Fruit fly (Drosophila melanogaster) whole organism, prepupa: ENCODE results near the gene CG33333.
A peak's percentile ranks its signal among the peaks of the same experiment; 100 is the strongest.

Experiments used
- Blimp-1 ChIP-seq: fragments of 200-800 bp; sonication (Bioruptor generic); optimal IDR thresholded peaks from 3 replicates; lab custom pipeline; 2017; ENCODE audit warnings: missing biosample characterization, missing genetic modification characterization, mild to moderate bottlenecking, moderate library complexity, missing genetic modification reagents
- CG10631 ChIP-seq: fragments of 200-800 bp; sonication (Bioruptor generic); optimal IDR thresholded peaks from 2 replicates; lab custom pipeline; 2016; ENCODE audit warnings: missing biosample characterization, missing genetic modification characterization
- CG10669 ChIP-seq: fragments of 200-800 bp; sonication (Bioruptor generic); optimal IDR thresholded peaks from 3 replicates; lab custom pipeline; 2018; ENCODE audit warnings: missing biosample characterization, mild to moderate bottlenecking, missing genetic modification characterization, moderate library complexity
- CG11294 ChIP-seq: fragments of 200-800 bp; sonication (Bioruptor generic); IDR thresholded peaks from 2 replicates; pipeline ENCODE4 v1.3.6; 2022; ENCODE audit warnings: missing biosample characterization, missing genetic modification characterization
- CG11762 ChIP-seq: fragments of 200-800 bp; sonication (Bioruptor generic); optimal IDR thresholded peaks from 3 replicates; lab custom pipeline; 2016; ENCODE audit warnings: missing biosample characterization, missing genetic modification characterization; ENCODE audit not compliant: insufficient read depth
- CG11902 ChIP-seq: fragments of 200-800 bp; sonication (Bioruptor generic); optimal IDR thresholded peaks from 3 replicates; lab custom pipeline; 2016; ENCODE audit warnings: missing biosample characterization, missing genetic modification characterization
- CG16779 ChIP-seq: fragments of 200-800 bp; sonication (Bioruptor generic); optimal IDR thresholded peaks from 3 replicates; lab custom pipeline; 2017; ENCODE audit warnings: missing biosample characterization, mild to moderate bottlenecking, missing genetic modification characterization
- CG3032 ChIP-seq: fragments of 200-800 bp; optimal IDR thresholded peaks from 2 replicates; lab custom pipeline; 2019; ENCODE audit warnings: missing biosample characterization, mild to moderate bottlenecking, missing genetic modification characterization, moderate library complexity
- CG31627 ChIP-seq: fragments of 200-800 bp; sonication (Bioruptor generic); optimal IDR thresholded peaks from 3 replicates; lab custom pipeline; 2016; ENCODE audit warnings: missing biosample characterization, missing genetic modification characterization
- CG34406 ChIP-seq: fragments of 200-800 bp; sonication (Bioruptor generic); optimal IDR thresholded peaks from 3 replicates; lab custom pipeline; 2016; ENCODE audit warnings: missing biosample characterization, missing genetic modification characterization
- CG3919 ChIP-seq: fragments of 200-800 bp; sonication (Bioruptor generic); optimal IDR thresholded peaks from 3 replicates; lab custom pipeline; 2016; ENCODE audit warnings: missing biosample characterization, missing genetic modification characterization
- CG4318 ChIP-seq: fragments of 200-800 bp; sonication (Bioruptor generic); optimal IDR thresholded peaks from 3 replicates; lab custom pipeline; 2017; ENCODE audit warnings: missing biosample characterization, mild to moderate bottlenecking, missing genetic modification characterization
- CG6163 ChIP-seq: fragments of 200-800 bp; sonication (Bioruptor generic); IDR thresholded peaks from 3 replicates; pipeline ENCODE4 v1.3.6; 2022; ENCODE audit warnings: missing biosample characterization, missing genetic modification characterization
- CG6276 ChIP-seq: fragments of 200-800 bp; sonication (Bioruptor generic); optimal IDR thresholded peaks from 2 replicates; lab custom pipeline; 2017; ENCODE audit warnings: missing biosample characterization, mild to moderate bottlenecking, missing genetic modification characterization
- CG6808 ChIP-seq: fragments of 200-800 bp; sonication (Bioruptor generic); optimal IDR thresholded peaks from 3 replicates; lab custom pipeline; 2017; ENCODE audit warnings: missing biosample characterization, missing genetic modification characterization, mild to moderate bottlenecking, moderate library complexity, missing genetic modification reagents
- CG8119 ChIP-seq: fragments of 200-800 bp; sonication (Bioruptor generic); IDR thresholded peaks from 3 replicates; pipeline ENCODE4 v1.3.6; 2022; ENCODE audit warnings: missing biosample characterization, missing genetic modification characterization
- CG8319 ChIP-seq: fragments of 200-800 bp; sonication (Bioruptor generic); optimal IDR thresholded peaks from 3 replicates; lab custom pipeline; 2016; ENCODE audit warnings: missing biosample characterization, missing genetic modification characterization
- CG8632 ChIP-seq: fragments of 200-800 bp; sonication (Bioruptor generic); optimal IDR thresholded peaks from 3 replicates; lab custom pipeline; 2016; ENCODE audit warnings: missing biosample characterization, missing genetic modification characterization
- CG9139 ChIP-seq: fragments of 200-800 bp; sonication (Bioruptor generic); optimal IDR thresholded peaks from 3 replicates; lab custom pipeline; 2017; ENCODE audit warnings: missing biosample characterization, mild to moderate bottlenecking, missing genetic modification characterization
- Eip75B ChIP-seq: fragments of 200-800 bp; sonication (Bioruptor generic); optimal IDR thresholded peaks from 3 replicates; lab custom pipeline; 2016; ENCODE audit warnings: missing biosample characterization, missing genetic modification characterization
- Eip93F ChIP-seq: fragments of 200-800 bp; sonication (Bioruptor generic); optimal IDR thresholded peaks from 2 replicates; lab custom pipeline; 2016; ENCODE audit warnings: missing biosample characterization, mild to moderate bottlenecking, missing genetic modification characterization
- Ets96B ChIP-seq: fragments of 200-800 bp; optimal IDR thresholded peaks from 2 replicates; lab custom pipeline; 2019; ENCODE audit warnings: missing biosample characterization, mild to moderate bottlenecking, missing genetic modification characterization, moderate library complexity
- Gug ChIP-seq: fragments of 200-800 bp; sonication (Bioruptor generic); IDR thresholded peaks from 2 replicates; pipeline ENCODE4 v1.3.6; 2022; ENCODE audit warnings: missing biosample characterization, missing genetic modification characterization
- Hr38 ChIP-seq: sonication (Bioruptor generic); optimal IDR thresholded peaks from 2 replicates; lab custom pipeline; 2016; ENCODE audit warnings: missing biosample characterization, missing genetic modification characterization
- Hr39 ChIP-seq: fragments of 200-800 bp; sonication (Bioruptor generic); optimal IDR thresholded peaks from 2 replicates; lab custom pipeline; 2016; ENCODE audit warnings: missing biosample characterization, missing genetic modification characterization
- Hr4 ChIP-seq: fragments of 200-800 bp; sonication (Bioruptor generic); optimal IDR thresholded peaks from 3 replicates; lab custom pipeline; 2016; ENCODE audit warnings: missing biosample characterization, missing genetic modification characterization
- Lpt ChIP-seq: fragments of 200-800 bp; sonication (Bioruptor generic); optimal IDR thresholded peaks from 3 replicates; lab custom pipeline; 2016; ENCODE audit warnings: missing biosample characterization, missing genetic modification characterization
- Met ChIP-seq: fragments of 200-800 bp; sonication (Bioruptor generic); optimal IDR thresholded peaks from 3 replicates; lab custom pipeline; 2016; ENCODE audit warnings: missing biosample characterization, missing genetic modification characterization
- OdsH ChIP-seq: fragments of 200-800 bp; sonication (Bioruptor generic); optimal IDR thresholded peaks from 3 replicates; lab custom pipeline; 2016; ENCODE audit warnings: missing biosample characterization, missing genetic modification characterization
- Smox ChIP-seq: fragments of 200-800 bp; sonication (Bioruptor generic); optimal IDR thresholded peaks from 3 replicates; lab custom pipeline; 2016; ENCODE audit warnings: missing biosample characterization, missing genetic modification characterization
- Sox102F ChIP-seq: fragments of 200-800 bp; sonication (Bioruptor generic); optimal IDR thresholded peaks from 2 replicates; lab custom pipeline; 2016; ENCODE audit warnings: missing biosample characterization, mild to moderate bottlenecking, missing genetic modification characterization
- Sox14 ChIP-seq: fragments of 200-800 bp; sonication (Bioruptor generic); optimal IDR thresholded peaks from 3 replicates; lab custom pipeline; 2016; ENCODE audit warnings: missing biosample characterization, missing genetic modification characterization
- Sox15 ChIP-seq: fragments of 200-800 bp; sonication (Bioruptor generic); optimal IDR thresholded peaks from 3 replicates; lab custom pipeline; 2016; ENCODE audit warnings: missing biosample characterization, missing genetic modification characterization
- achi ChIP-seq: fragments of 200-800 bp; sonication (Bioruptor generic); optimal IDR thresholded peaks from 3 replicates; lab custom pipeline; 2016; ENCODE audit warnings: missing biosample characterization, missing genetic modification characterization
- acj6 ChIP-seq: fragments of 200-800 bp; sonication (Bioruptor generic); optimal IDR thresholded peaks from 3 replicates; lab custom pipeline; 2016; ENCODE audit warnings: missing biosample characterization, missing genetic modification characterization
- cyc ChIP-seq: fragments of 200-800 bp; sonication (Bioruptor generic); optimal IDR thresholded peaks from 3 replicates; lab custom pipeline; 2016; ENCODE audit warnings: missing biosample characterization, missing genetic modification characterization
- dac ChIP-seq: fragments of 200-800 bp; sonication (Bioruptor generic); optimal IDR thresholded peaks from 2 replicates; lab custom pipeline; 2017; ENCODE audit warnings: missing biosample characterization, mild to moderate bottlenecking, missing genetic modification characterization
- dsx ChIP-seq: fragments of 200-800 bp; optimal IDR thresholded peaks from 3 replicates; lab custom pipeline; 2019; ENCODE audit warnings: missing biosample characterization, mild to moderate bottlenecking, missing genetic modification characterization, moderate library complexity; ENCODE audit not compliant: poor library complexity, severe bottlenecking
- esn ChIP-seq: fragments of 200-800 bp; sonication (Bioruptor generic); optimal IDR thresholded peaks from 2 replicates; lab custom pipeline; 2016; ENCODE audit warnings: missing biosample characterization, mild to moderate bottlenecking, missing genetic modification characterization, moderate library complexity
- fd59A ChIP-seq: fragments of 200-800 bp; sonication (Bioruptor generic); optimal IDR thresholded peaks from 2 replicates; lab custom pipeline; 2017; ENCODE audit warnings: missing biosample characterization, mild to moderate bottlenecking, missing genetic modification characterization, missing genetic modification reagents
- fkh ChIP-seq: fragments of 200-800 bp; sonication (Bioruptor generic); optimal IDR thresholded peaks from 3 replicates; lab custom pipeline; 2017; ENCODE audit warnings: missing biosample characterization, mild to moderate bottlenecking, missing genetic modification characterization, moderate library complexity
- lz ChIP-seq: fragments of 200-800 bp; sonication (Bioruptor generic); optimal IDR thresholded peaks from 3 replicates; lab custom pipeline; 2016; ENCODE audit warnings: missing biosample characterization, missing genetic modification characterization
- pdm3 ChIP-seq: fragments of 200-800 bp; sonication (Bioruptor generic); optimal IDR thresholded peaks from 3 replicates; lab custom pipeline; 2016; ENCODE audit warnings: missing biosample characterization, missing genetic modification characterization
- spab ChIP-seq: fragments of 200-800 bp; sonication (Bioruptor generic); optimal IDR thresholded peaks from 2 replicates; lab custom pipeline; 2017; ENCODE audit warnings: missing biosample characterization, mild to moderate bottlenecking, missing genetic modification characterization, missing genetic modification reagents
- svp ChIP-seq: fragments of 200-800 bp; sonication (Bioruptor generic); peaks from one replicate; lab custom pipeline; 2016; ENCODE audit warnings: missing biosample characterization, missing genetic modification characterization
- topi ChIP-seq: fragments of 200-800 bp; sonication (Bioruptor generic); optimal IDR thresholded peaks from 3 replicates; lab custom pipeline; 2016; ENCODE audit warnings: missing biosample characterization, missing genetic modification characterization

Gene CG33333

DNA sequence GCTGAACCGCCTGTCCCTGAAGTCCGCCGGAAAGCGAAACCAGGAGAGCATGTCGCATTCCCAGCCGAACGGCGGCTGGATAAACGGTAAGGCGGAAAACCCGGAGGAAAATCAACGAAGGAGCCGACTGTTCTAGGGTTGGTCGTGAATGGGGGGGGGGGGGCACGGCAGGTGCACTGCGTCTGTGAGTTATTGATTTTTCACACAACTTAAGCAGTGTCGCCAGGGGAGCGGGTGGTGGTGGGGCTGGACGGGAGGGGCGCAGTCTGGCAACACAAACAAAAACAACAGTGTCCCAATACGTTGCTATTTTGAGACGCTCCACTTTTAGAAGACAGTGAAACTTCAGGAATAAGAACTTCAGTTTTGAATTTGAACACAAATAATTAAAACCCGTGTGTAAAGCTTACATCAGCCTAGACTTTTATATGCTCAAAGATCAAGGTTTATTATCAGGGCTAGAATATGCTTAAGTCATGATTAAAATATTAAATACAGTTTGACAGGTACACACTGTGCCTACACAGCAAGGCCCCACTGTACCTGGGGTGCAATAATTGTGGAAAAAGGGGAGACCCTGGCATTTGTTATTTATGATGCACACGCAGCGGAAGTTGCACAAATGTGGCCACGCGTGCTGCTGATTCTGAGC is 31.0 kb upstream of the CG33333 start (continued):
- TF ChIP-seq Hr4 (GFP tag; lab: Kevin White, UChicago) (peak; percentile 84), CG3919 (peak; percentile 89), spab (GFP tag; lab: Kevin White, UChicago) (peak; percentile 52), acj6 (peak; percentile 83), CG16779 (tag; lab: Kevin White, UChicago) (peak; percentile 64), Lpt (GFP tag; lab: Kevin White, UChicago) (peak; percentile 63), CG31627 (peak; percentile 74), esn (GFP tag; lab: Kevin White, UChicago) (peak; percentile 79), Sox15 (GFP tag; lab: Kevin White, UChicago) (peak; percentile 58), dsx (GFP tag; lab: Kevin White, UChicago) (peak; percentile 58), Met (GFP tag; lab: Kevin White, UChicago) (peak; percentile 71), Eip93F (GFP tag; lab: Kevin White, UChicago) (no peak), Eip75B (GFP tag; lab: Kevin White, UChicago) (peak; percentile 81), pdm3 (GFP tag; lab: Kevin White, UChicago) (peak; percentile 77), CG4318 (peak; percentile 48)
- TF ChIP-seq, all 60 proteins: peak for 58

DNA sequence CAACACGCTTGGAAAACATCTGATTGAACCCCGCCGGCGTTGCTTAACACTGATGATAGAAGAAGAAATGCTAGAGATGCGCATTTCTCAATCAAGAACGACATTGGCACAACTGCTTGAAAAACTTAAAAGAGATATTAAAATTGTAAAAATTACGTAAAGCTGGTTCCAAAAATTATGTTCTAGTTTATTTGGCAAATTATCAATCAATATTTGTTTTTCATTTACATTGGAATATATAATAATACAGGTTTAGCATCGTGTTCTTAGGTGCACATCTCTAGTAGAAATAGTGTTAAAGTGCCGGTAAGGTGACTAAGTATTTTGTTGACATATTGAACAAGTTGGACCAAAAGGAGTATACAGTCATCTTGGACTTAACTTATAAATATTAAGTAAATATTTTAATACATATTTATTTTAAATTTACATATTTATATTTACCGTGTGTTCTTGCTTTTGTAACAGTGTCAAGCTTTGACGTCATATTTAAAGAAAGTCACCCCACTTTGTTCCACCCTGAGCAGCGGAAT is 25.9 kb upstream of the CG33333 start, which contains the start of the genes Brf and sds22:
Gene Brf, minus strand, starts transcription at position 25 of the 533 bp plus-strand sequence.
Gene sds22, plus strand, starts transcription at position 282 of the 533 bp plus-strand sequence.
- TF ChIP-seq dac (peak; percentile 75), Sox102F (peak; percentile 94), CG9139 (peak; percentile 85), CG3919 (peak; percentile 95), Hr39 (GFP tag; lab: Kevin White, UChicago) (peak; percentile 98), esn (GFP tag; lab: Kevin White, UChicago) (peak; percentile 97), CG6808 (GFP tag; lab: Kevin White, UChicago) (peak; percentile 86), CG31627 (peak; percentile 98), CG8119 (GFP tag; lab: Robert Waterston, UW) (peak; percentile 88), CG8632 (GFP tag; lab: Kevin White, UChicago) (peak; percentile 93), Sox15 (GFP tag; lab: Kevin White, UChicago) (peak; percentile 94), fkh (GFP tag; lab: Kevin White, UChicago) (peak; percentile 96), spab (GFP tag; lab: Kevin White, UChicago) (peak; percentile 83), Gug (GFP tag; lab: Robert Waterston, UW) (peak; percentile 87), CG10669 (GFP tag; lab: Kevin White, UChicago) (peak; percentile 94), Met (GFP tag; lab: Kevin White, UChicago) (peak; percentile 96), svp (peak; percentile 97), CG11902 (GFP tag; lab: Kevin White, UChicago) (peak; percentile 93), fd59A (GFP tag; lab: Kevin White, UChicago) (peak; percentile 87), cyc (GFP tag; lab: Kevin White, UChicago) (peak; percentile 98), Eip75B (GFP tag; lab: Kevin White, UChicago) (peak; percentile 94), Smox (GFP tag; lab: Kevin White, UChicago) (peak; percentile 95), CG6163 (GFP tag; lab: Robert Waterston, UW) (peak; percentile 91), Hr38 (GFP tag; lab: Kevin White, UChicago) (peak; percentile 32), Ets96B (peak; percentile 92), lz (GFP tag; lab: Kevin White, UChicago) (peak; percentile 97), CG3032 (peak; percentile 96), CG10631 (GFP tag; lab: Kevin White, UChicago) (peak; percentile 98), Blimp-1 (GFP tag; lab: Kevin White, UChicago) (peak; percentile 85), dsx (GFP tag; lab: Kevin White, UChicago) (peak; percentile 91), OdsH (GFP tag; lab: Kevin White, UChicago) (peak; percentile 97), acj6 (peak; percentile 96), Sox14 (GFP tag; lab: Kevin White, UChicago) (peak; percentile 96), CG11762 (GFP tag; lab: Kevin White, UChicago) (peak; percentile 92), CG6276 (GFP tag; lab: Kevin White, UChicago) (peak; percentile 79), CG8319 (GFP tag; lab: Kevin White, UChicago) (peak; percentile 92), CG34406 (GFP tag; lab: Kevin White, UChicago) (peak; percentile 94), achi (GFP tag; lab: Kevin White, UChicago) (peak; percentile 95), Eip93F (GFP tag; lab: Kevin White, UChicago) (peak; percentile 86), CG11294 (GFP tag; lab: Robert Waterston, UW) (peak; percentile 89), topi (peak; percentile 96)
